Worm (Caenorhabditis elegans) whole organism, late embryonic: Measurements from ENCODE around the gene famh-136.

ENCODE experiments used
- C38D4.7 ChIP-seq: fragments of 200-800 bp; sonication (Bioruptor generic); optimal IDR thresholded peaks from 2 replicates; lab custom pipeline; 2018; ENCODE audit warnings: mild to moderate bottlenecking, missing genetic modification characterization, moderate library complexity, missing compliant biosample characterization
- F13H6.1 ChIP-seq: sonication (generic microtip); optimal IDR thresholded peaks from 2 replicates; lab custom pipeline; 2016; ENCODE audit warnings: missing genetic modification characterization, missing compliant biosample characterization
- T23F11.4 ChIP-seq: fragments of 200-800 bp; sonication (Bioruptor generic); optimal IDR thresholded peaks from 2 replicates; lab custom pipeline; 2018; ENCODE audit warnings: mild to moderate bottlenecking, missing genetic modification characterization, missing compliant biosample characterization
- Y22D7AL.16 ChIP-seq: sonication (generic microtip); optimal IDR thresholded peaks from 2 replicates; lab custom pipeline; 2016; ENCODE audit warnings: missing genetic modification characterization, missing compliant biosample characterization
- ahr-1 ChIP-seq: sonication (generic microtip); optimal IDR thresholded peaks from 2 replicates; lab custom pipeline; 2016; ENCODE audit warnings: missing genetic modification characterization, missing compliant biosample characterization
- ama-1 ChIP-seq: fragments of 150-350 bp; optimal IDR thresholded peaks from 2 replicates; lab custom pipeline; 2014
- ceh-14 ChIP-seq: sonication (generic microtip); optimal IDR thresholded peaks from 2 replicates; lab custom pipeline; 2016; ENCODE audit warnings: missing genotype, missing genetic modification characterization, missing compliant biosample characterization
- ceh-18 ChIP-seq: sonication (generic microtip); optimal IDR thresholded peaks from 2 replicates; lab custom pipeline; 2016; ENCODE audit warnings: missing genetic modification characterization, missing compliant biosample characterization
- ceh-19 ChIP-seq: fragments of 200-800 bp; sonication (Bioruptor generic); optimal IDR thresholded peaks from 2 replicates; lab custom pipeline; 2018; ENCODE audit warnings: mild to moderate bottlenecking, missing genetic modification characterization, missing compliant biosample characterization
- ceh-2 ChIP-seq: sonication (generic microtip); optimal IDR thresholded peaks from 2 replicates; lab custom pipeline; 2016; ENCODE audit warnings: missing genotype, missing genetic modification characterization, missing compliant biosample characterization
- ceh-22 ChIP-seq: sonication (generic microtip); optimal IDR thresholded peaks from 2 replicates; lab custom pipeline; 2017; ENCODE audit warnings: missing biosample characterization, missing genetic modification characterization
- ceh-24 ChIP-seq: sonication (generic microtip); optimal IDR thresholded peaks from 2 replicates; lab custom pipeline; 2016; ENCODE audit warnings: mild to moderate bottlenecking, missing genetic modification characterization, missing compliant biosample characterization
- ceh-31 ChIP-seq: sonication (generic microtip); optimal IDR thresholded peaks from 2 replicates; lab custom pipeline; 2016; ENCODE audit warnings: missing genetic modification characterization, missing compliant biosample characterization
- ceh-45 ChIP-seq: fragments of 200-800 bp; sonication (Bioruptor generic); IDR thresholded peaks from 2 replicates; pipeline ENCODE4 v1.3.6; 2022; ENCODE audit warnings: missing genetic modification reagents, missing genetic modification characterization, missing compliant biosample characterization
- ceh-48 ChIP-seq: sonication (generic microtip); optimal IDR thresholded peaks from 2 replicates; lab custom pipeline; 2016; ENCODE audit warnings: missing genetic modification characterization, inconsistent platforms, missing compliant biosample characterization
- ceh-6 ChIP-seq: fragments of 200-800 bp; sonication (Bioruptor generic); optimal IDR thresholded peaks from 2 replicates; lab custom pipeline; 2018; ENCODE audit warnings: mild to moderate bottlenecking, missing genetic modification characterization, missing compliant biosample characterization
- ceh-9 ChIP-seq: sonication (generic microtip); optimal IDR thresholded peaks from 2 replicates; lab custom pipeline; 2016; ENCODE audit warnings: mild to moderate bottlenecking, missing genetic modification characterization, inconsistent platforms, missing compliant biosample characterization
- che-1 ChIP-seq: sonication (generic microtip); optimal IDR thresholded peaks from 2 replicates; lab custom pipeline; 2016; ENCODE audit warnings: mild to moderate bottlenecking, missing genetic modification characterization, missing compliant biosample characterization
- dmd-4 ChIP-seq: sonication (generic microtip); optimal IDR thresholded peaks from 2 replicates; lab custom pipeline; 2016; ENCODE audit warnings: borderline replicate concordance, missing genetic modification characterization, missing compliant biosample characterization
- dve-1 ChIP-seq: sonication (generic microtip); optimal IDR thresholded peaks from 2 replicates; lab custom pipeline; 2017; ENCODE audit warnings: antibody characterized with exemption, mild to moderate bottlenecking, missing genetic modification characterization, missing compliant biosample characterization
- elt-4 ChIP-seq: sonication (generic microtip); optimal IDR thresholded peaks from 2 replicates; lab custom pipeline; 2016; ENCODE audit warnings: missing genetic modification characterization, missing compliant biosample characterization
- fax-1 ChIP-seq: sonication (generic microtip); optimal IDR thresholded peaks from 2 replicates; lab custom pipeline; 2016; ENCODE audit warnings: missing genotype, missing genetic modification characterization, missing compliant biosample characterization
- fkh-10 ChIP-seq: fragments of 150-350 bp; optimal IDR thresholded peaks from 2 replicates; lab custom pipeline; 2014; ENCODE audit warnings: missing biosample characterization, missing genetic modification reagents, missing genetic modification characterization
- fkh-6 ChIP-seq: sonication (generic microtip); optimal IDR thresholded peaks from 2 replicates; lab custom pipeline; 2016; ENCODE audit warnings: missing genetic modification characterization, missing compliant biosample characterization
- hlh-15 ChIP-seq: sonication (generic microtip); optimal IDR thresholded peaks from 2 replicates; lab custom pipeline; 2016; ENCODE audit warnings: missing genetic modification characterization, missing compliant biosample characterization
- lin-11 ChIP-seq: fragments of 200-800 bp; sonication (Bioruptor generic); optimal IDR thresholded peaks from 2 replicates; lab custom pipeline; 2018; ENCODE audit warnings: mild to moderate bottlenecking, missing genetic modification characterization, missing compliant biosample characterization
- madf-2 ChIP-seq: sonication (generic microtip); optimal IDR thresholded peaks from 2 replicates; lab custom pipeline; 2017; ENCODE audit warnings: missing genetic modification characterization, missing compliant biosample characterization
- nhr-232 ChIP-seq: sonication (generic microtip); optimal IDR thresholded peaks from 2 replicates; lab custom pipeline; 2016; ENCODE audit warnings: missing genetic modification characterization, missing compliant biosample characterization
- odd-2 ChIP-seq: sonication (generic microtip); optimal IDR thresholded peaks from 2 replicates; lab custom pipeline; 2017; ENCODE audit warnings: antibody characterized with exemption, mild to moderate bottlenecking, missing genetic modification characterization, missing compliant biosample characterization
- pax-1 ChIP-seq: fragments of 150-350 bp; optimal IDR thresholded peaks from 2 replicates; lab custom pipeline; 2014; ENCODE audit warnings: missing biosample characterization, missing genetic modification characterization
- pha-2 ChIP-seq: sonication (generic microtip); optimal IDR thresholded peaks from 2 replicates; lab custom pipeline; 2017; ENCODE audit warnings: mild to moderate bottlenecking, missing genetic modification characterization, missing compliant biosample characterization
- pha-4 ChIP-seq: fragments of 150-350 bp; optimal IDR thresholded peaks from 2 replicates; lab custom pipeline; 2018; ENCODE audit warnings: missing biosample characterization, missing genetic modification reagents, missing genetic modification characterization
- pqm-1 ChIP-seq: sonication (generic microtip); optimal IDR thresholded peaks from 2 replicates; lab custom pipeline; 2016; ENCODE audit warnings: missing genetic modification characterization, missing compliant biosample characterization
- pros-1 ChIP-seq: fragments of 150-350 bp; optimal IDR thresholded peaks from 2 replicates; lab custom pipeline; 2014; ENCODE audit warnings: missing biosample characterization, missing genetic modification reagents, missing genetic modification characterization
- sox-4 ChIP-seq: sonication (generic microtip); optimal IDR thresholded peaks from 2 replicates; lab custom pipeline; 2017; ENCODE audit warnings: mild to moderate bottlenecking, missing genetic modification characterization, inconsistent platforms, missing compliant biosample characterization
- syd-9 ChIP-seq: sonication (generic microtip); optimal IDR thresholded peaks from 2 replicates; lab custom pipeline; 2016; ENCODE audit warnings: mild to moderate bottlenecking, missing genetic modification characterization, moderate library complexity, missing compliant biosample characterization
- ttx-3 ChIP-seq: sonication (generic microtip); optimal IDR thresholded peaks from 2 replicates; lab custom pipeline; 2016; ENCODE audit warnings: missing genetic modification reagents, missing genetic modification characterization, missing compliant biosample characterization
- unc-3 ChIP-seq, 2 experiments: fragments of 200-800 bp in 1 of 2; sonication (Bioruptor generic) in 1 of 2; sonication (generic microtip) in 1 of 2; conservative IDR thresholded peaks in 1 of 2; optimal IDR thresholded peaks in 1 of 2; 2 replicates each; pipeline versions ENCODE4 v1.3.6 to Lab custom; 2016 to 2022; ENCODE audit warnings: missing compliant biosample characterization in 2 of 2, missing genetic modification characterization in 2 of 2, missing genetic modification reagents in 1 of 2
- unc-86 ChIP-seq: sonication (generic microtip); optimal IDR thresholded peaks from 2 replicates; lab custom pipeline; 2016; ENCODE audit warnings: missing genetic modification characterization, missing compliant biosample characterization
- zip-5 ChIP-seq: sonication (generic microtip); optimal IDR thresholded peaks from 2 replicates; lab custom pipeline; 2016; ENCODE audit warnings: missing genetic modification characterization, missing compliant biosample characterization
- ztf-16 ChIP-seq: sonication (generic microtip); optimal IDR thresholded peaks from 2 replicates; lab custom pipeline; 2017; ENCODE audit warnings: missing genetic modification characterization, missing compliant biosample characterization

famh-136 gene

ce11 chrIII:8889931-8890330 is 2.4 kb downstream of the famh-136 start, which contains the start of gene lnkn-1:
Gene lnkn-1 (plus strand): TSS chrIII:8890231.
- TF ChIP-seq pqm-1 (tag; lab: Kevin White, UChicago), result no peak
- no peak for TF ChIP-seq elt-4 (tag; lab: Kevin White, UChicago)
- no peak for TF ChIP-seq unc-3 (GFP tag; conservative IDR thresholded peaks at IDR 0.05; lab: Robert Waterston, UW)
- TF ChIP-seq unc-3 (tag; optimal IDR thresholded peaks at IDR 0.05; lab: Kevin White, UChicago), result no peak
- no peak for TF ChIP-seq fkh-10 (GFP tag; lab: Kevin White, UChicago)
- TF ChIP-seq ahr-1 (tag; lab: Kevin White, UChicago), result no peak
- no peak for TF ChIP-seq ceh-18 (tag; lab: Kevin White, UChicago)
- no peak for TF ChIP-seq ceh-2 (tag; lab: Kevin White, UChicago)
- TF ChIP-seq zip-5 (tag; lab: Kevin White, UChicago), result no peak
- no peak for TF ChIP-seq ceh-19
- no peak for TF ChIP-seq ceh-6 (GFP tag; lab: Kevin White, UChicago)
- TF ChIP-seq unc-86, result no peak
- TF ChIP-seq pros-1 (tag; lab: Kevin White, UChicago), result no peak
- no peak for TF ChIP-seq F13H6.1 (tag; lab: Kevin White, UChicago)
- TF ChIP-seq dmd-4, result no peak
- TF ChIP-seq lin-11, result no peak

- TF ChIP-seq ceh-31 (no peak), ceh-48 (tag; lab: Kevin White, UChicago) (no peak), pha-2 (tag; lab: Kevin White, UChicago) (no peak), fax-1 (tag; lab: Kevin White, UChicago) (no peak), hlh-15 (no peak), pha-4 (tag; lab: Kevin White, UChicago) (no peak), F13H6.1 (tag; lab: Kevin White, UChicago) (no peak), Y22D7AL.16 (tag; lab: Kevin White, UChicago) (no peak), pqm-1 (tag; lab: Kevin White, UChicago) (no peak), T23F11.4 (no peak), madf-2 (tag; lab: Kevin White, UChicago) (no peak), ahr-1 (tag; lab: Kevin White, UChicago) (no peak), C38D4.7 (GFP tag; lab: Kevin White, UChicago) (no peak), ceh-14 (tag; lab: Kevin White, UChicago) (no peak), zip-5 (tag; lab: Kevin White, UChicago) (no peak), ceh-24 (no peak), syd-9 (tag; lab: Kevin White, UChicago) (no peak)
These were observed 5.9 kb downstream of the famh-136 start, which contains the start of gene ZK637.4 for ce11 chrIII:8893464-8893863. Gene ZK637.4 (plus strand): TSS chrIII:8893764.

ce11 chrIII:8894782-8895181 is 7.2 kb downstream of the famh-136 start, which contains the start of gene asna-1:
Gene asna-1 (plus strand): TSS chrIII:8895082.
- TF ChIP-seq ceh-9 (tag; lab: Kevin White, UChicago), result no peak
- no peak for TF ChIP-seq pax-1 (tag; lab: Kevin White, UChicago)
- no peak for TF ChIP-seq ztf-16 (tag; lab: Kevin White, UChicago)
- no peak for TF ChIP-seq sox-4 (tag; lab: Kevin White, UChicago)
- TF ChIP-seq zip-5 (tag; lab: Kevin White, UChicago), result no peak
- no peak for TF ChIP-seq dve-1 (tag; lab: Kevin White, UChicago)
- TF ChIP-seq ttx-3 (tag; lab: Kevin White, UChicago), result no peak
- TF ChIP-seq Y22D7AL.16 (tag; lab: Kevin White, UChicago), result no peak
- TF ChIP-seq ama-1 (lab: Kevin White, UChicago), result no peak
- TF ChIP-seq nhr-232 (tag; lab: Kevin White, UChicago), result no peak
- no peak for TF ChIP-seq che-1
- no peak for TF ChIP-seq ceh-6 (GFP tag; lab: Kevin White, UChicago)
- TF ChIP-seq ceh-22, result no peak
- TF ChIP-seq pqm-1 (tag; lab: Kevin White, UChicago), result no peak
- TF ChIP-seq ahr-1 (tag; lab: Kevin White, UChicago), result no peak
- TF ChIP-seq ceh-45 (GFP tag; lab: Robert Waterston, UW), result no peak
- no peak for TF ChIP-seq fkh-6 (tag; lab: Kevin White, UChicago)
- TF ChIP-seq odd-2, result no peak
- no peak for TF ChIP-seq pros-1 (tag; lab: Kevin White, UChicago)
